Fruit fly (Drosophila melanogaster): ENCODE data around the gene Eip74EF.

Gene Eip74EF

DNA sequence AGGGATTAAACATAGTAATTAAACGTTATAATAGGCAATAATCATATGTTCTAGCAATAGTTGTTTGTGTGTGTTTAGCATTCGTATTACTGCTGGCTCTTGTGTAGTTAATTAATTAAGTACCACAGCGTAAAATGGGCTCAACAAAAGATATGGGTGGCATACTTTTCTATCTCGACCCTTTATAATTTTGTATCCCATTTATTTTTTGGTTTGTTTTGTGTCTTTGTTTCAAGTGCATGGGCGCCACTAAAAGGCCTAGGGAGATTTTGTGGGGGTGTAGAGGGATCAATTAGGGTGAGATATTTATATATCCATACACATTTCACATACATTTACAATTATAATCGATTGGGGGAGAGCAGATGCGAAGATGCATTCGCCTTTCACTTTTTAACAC, 28.4 kb upstream of the Eip74EF start:
- TF ChIP-seq Eip93F (GFP tag; optimal IDR thresholded peaks at IDR 0.05): no peak
- no peak for TF ChIP-seq CG8632 (GFP tag; optimal IDR thresholded peaks at IDR 0.05)
- TF ChIP-seq CG8319 (GFP tag; optimal IDR thresholded peaks at IDR 0.05): no peak
- no peak for TF ChIP-seq CG6276 (GFP tag; optimal IDR thresholded peaks at IDR 0.05)
- no peak for TF ChIP-seq CG11294 (GFP tag; IDR thresholded peaks at IDR 0.05)
- TF ChIP-seq achi (GFP tag; optimal IDR thresholded peaks at IDR 0.05): no peak

DNA sequence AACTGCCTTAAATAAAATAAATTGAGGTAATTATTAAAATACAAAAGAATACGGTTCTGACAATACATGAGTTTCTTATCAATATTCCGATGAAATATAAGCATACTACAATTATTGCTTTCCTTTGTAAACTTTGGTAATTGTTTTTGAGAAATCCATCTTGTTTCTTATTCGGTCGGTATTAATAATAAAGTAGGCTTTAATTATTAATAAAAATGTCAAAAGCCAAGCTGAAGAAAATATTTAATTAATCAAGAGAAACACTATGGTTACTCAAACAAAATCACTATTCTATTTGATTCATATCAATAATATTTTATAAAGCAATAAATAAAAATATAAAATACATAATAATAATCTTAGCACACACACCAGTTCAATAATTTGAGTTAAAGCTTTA, 27.5 kb upstream of the Eip74EF start, which contains the start of gene CG43085:
Gene CG43085, minus strand, starts transcription at position 101 of the 400 bp plus-strand sequence.
- no peak for TF ChIP-seq CG8319 (GFP tag; optimal IDR thresholded peaks at IDR 0.05)

DNA sequence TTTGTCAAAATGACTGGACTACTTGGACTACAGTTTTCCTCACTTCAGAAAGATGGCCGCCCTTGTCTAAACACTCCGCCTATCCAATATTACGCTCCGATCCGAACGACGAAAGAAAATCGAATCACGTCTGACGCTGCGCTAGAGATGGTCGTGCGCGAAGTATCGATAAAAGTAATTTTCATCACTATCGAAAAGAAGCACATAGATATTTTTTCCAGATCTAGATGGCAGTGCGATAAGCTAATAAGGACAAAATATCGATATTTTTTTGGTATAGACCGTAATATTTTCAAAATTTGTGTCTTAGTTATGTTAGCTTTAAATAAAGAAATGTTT, 25.8 kb upstream of the Eip74EF start, which contains the start of gene Pep:
Gene Pep, minus strand, starts transcription at position 131 of the 339 bp plus-strand sequence.
- peak; percentile 54 for TF ChIP-seq Sox14 (GFP tag; optimal IDR thresholded peaks at IDR 0.05)
- TF ChIP-seq Eip75B (GFP tag; optimal IDR thresholded peaks at IDR 0.05): peak; percentile 52
- no peak for TF ChIP-seq dac (GFP tag; optimal IDR thresholded peaks at IDR 0.05)
- peak; percentile 18; the same call in 1 of the 3 replicates for TF ChIP-seq CG8119 (GFP tag; IDR thresholded peaks at IDR 0.05)
- peak; percentile 7 for TF ChIP-seq CG6792 (GFP tag; optimal IDR thresholded peaks at IDR 0.05)
- TF ChIP-seq Blimp-1 (GFP tag; optimal IDR thresholded peaks at IDR 0.05): no peak
- TF ChIP-seq fkh (GFP tag; optimal IDR thresholded peaks at IDR 0.05): no peak
- TF ChIP-seq Sox15 (GFP tag; optimal IDR thresholded peaks at IDR 0.05): no peak
- TF ChIP-seq lz (GFP tag; optimal IDR thresholded peaks at IDR 0.05): peak; percentile 50
- TF ChIP-seq Eip93F (GFP tag; optimal IDR thresholded peaks at IDR 0.05): no peak
- TF ChIP-seq CG34406 (GFP tag; optimal IDR thresholded peaks at IDR 0.05): no peak
- TF ChIP-seq Eip78C (GFP tag): peak; percentile 81
- TF ChIP-seq achi (GFP tag; optimal IDR thresholded peaks at IDR 0.05): peak; percentile 0
- peak; percentile 17 for TF ChIP-seq Hr39 (GFP tag; optimal IDR thresholded peaks at IDR 0.05)
- no peak for TF ChIP-seq OdsH (GFP tag; optimal IDR thresholded peaks at IDR 0.05)
- peak; percentile 16 for TF ChIP-seq topi (GFP tag; optimal IDR thresholded peaks at IDR 0.05)
- peak; percentile 35 for TF ChIP-seq Met (GFP tag; optimal IDR thresholded peaks at IDR 0.05)
- no peak for TF ChIP-seq CG11902 (GFP tag; optimal IDR thresholded peaks at IDR 0.05)
- TF ChIP-seq Sox102F (GFP tag; optimal IDR thresholded peaks at IDR 0.05): peak; percentile 36
- peak; percentile 17 for TF ChIP-seq CG6854 (GFP tag; optimal IDR thresholded peaks at IDR 0.05)
- TF ChIP-seq CG1621 (tag; optimal IDR thresholded peaks at IDR 0.05): peak; percentile 56
- TF ChIP-seq CG6808 (GFP tag; optimal IDR thresholded peaks at IDR 0.05): no peak
- TF ChIP-seq CG6276 (GFP tag; optimal IDR thresholded peaks at IDR 0.05): no peak
- TF ChIP-seq CG10631 (GFP tag; optimal IDR thresholded peaks at IDR 0.05): peak; percentile 5
- peak; percentile 24 for TF ChIP-seq CG3032 (tag; optimal IDR thresholded peaks at IDR 0.05)
- TF ChIP-seq vri (GFP tag; optimal IDR thresholded peaks at IDR 0.05): peak; percentile 51
- no peak for TF ChIP-seq eg (GFP tag; IDR thresholded peaks at IDR 0.05)
- TF ChIP-seq CG11294 (GFP tag; IDR thresholded peaks at IDR 0.05): no peak
- no peak for TF ChIP-seq fd85E (GFP tag; optimal IDR thresholded peaks at IDR 0.05)
- no peak for TF ChIP-seq spab (GFP tag; optimal IDR thresholded peaks at IDR 0.05)
- peak; percentile 56 for TF ChIP-seq esn (GFP tag; optimal IDR thresholded peaks at IDR 0.05)
- no peak for TF ChIP-seq CG9139 (GFP tag; optimal IDR thresholded peaks at IDR 0.05)
- TF ChIP-seq Lpt (GFP tag; optimal IDR thresholded peaks at IDR 0.05): no peak
- peak; percentile 19 for TF ChIP-seq CG31627 (GFP tag; optimal IDR thresholded peaks at IDR 0.05)
- TF ChIP-seq Gug (GFP tag; IDR thresholded peaks at IDR 0.05): no peak
- TF ChIP-seq Ets96B (tag; optimal IDR thresholded peaks at IDR 0.05): no peak
- TF ChIP-seq dsx (GFP tag; optimal IDR thresholded peaks at IDR 0.05; ENCODE audit: poor library complexity, severe bottlenecking): peak; percentile 32
- TF ChIP-seq cyc (GFP tag; optimal IDR thresholded peaks at IDR 0.05): peak; percentile 14
- no peak for TF ChIP-seq CG8632 (GFP tag; optimal IDR thresholded peaks at IDR 0.05)
- TF ChIP-seq CG32006 (GFP tag; optimal IDR thresholded peaks at IDR 0.05): no peak
- TF ChIP-seq salr (GFP tag; optimal IDR thresholded peaks at IDR 0.05): no peak
- TF ChIP-seq CG3919 (GFP tag; optimal IDR thresholded peaks at IDR 0.05): no peak
- peak; percentile 55 for TF ChIP-seq svp (GFP tag)
- TF ChIP-seq CG16779 (tag; optimal IDR thresholded peaks at IDR 0.05): no peak
- TF ChIP-seq CG7368 (GFP tag; optimal IDR thresholded peaks at IDR 0.05): no peak

All from whole organism, prepupa.